Fruit fly (Drosophila melanogaster) whole organism, pupa: ENCODE results near the gene aly.

Experiments used
- CG10348 ChIP-seq: fragments of 200-800 bp; sonication (Bioruptor generic); IDR thresholded peaks from 2 replicates; pipeline ENCODE4 v1.3.6; 2022; ENCODE audit warnings: missing biosample characterization, missing genetic modification characterization
- CG4496 ChIP-seq: fragments of 200-800 bp; sonication (Bioruptor generic); IDR thresholded peaks from 3 replicates; pipeline ENCODE4 v1.3.6; 2022; ENCODE audit warnings: missing biosample characterization, missing genetic modification characterization
- EcR ChIP-seq: fragments of 200-800 bp; sonication (Bioruptor generic); optimal IDR thresholded peaks from 3 replicates; lab custom pipeline; 2019; ENCODE audit warnings: missing biosample characterization, missing genetic modification characterization, mild to moderate bottlenecking, moderate library complexity, missing genetic modification reagents
- Snoo ChIP-seq: fragments of 200-800 bp; sonication (Bioruptor generic); optimal IDR thresholded peaks from 3 replicates; lab custom pipeline; 2017; ENCODE audit warnings: missing biosample characterization, mild to moderate bottlenecking, missing genetic modification characterization, inconsistent platforms
- rn ChIP-seq: fragments of 200-800 bp; sonication (Bioruptor generic); IDR thresholded peaks from 2 replicates; pipeline ENCODE4 v1.3.6; 2022; ENCODE audit warnings: missing biosample characterization, missing genetic modification characterization

DNA sequence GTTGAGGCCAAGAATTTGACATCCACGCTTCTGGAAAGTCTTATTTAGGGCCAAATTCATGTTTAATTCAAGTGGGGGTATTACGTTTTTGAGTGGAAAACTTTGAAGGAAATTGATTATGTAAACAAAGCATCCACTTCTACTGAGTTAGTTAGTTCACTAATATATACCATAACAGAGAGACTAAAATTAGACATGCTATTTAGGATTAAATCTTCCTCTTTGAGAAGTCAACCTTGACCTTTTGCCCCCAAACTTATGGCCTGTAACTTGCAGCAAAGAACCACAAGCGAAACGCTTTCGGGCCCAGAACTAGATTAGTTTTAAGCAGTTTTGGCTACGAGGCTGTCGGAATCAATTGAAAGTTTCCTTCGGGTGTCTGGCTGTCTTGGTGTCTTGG is 9.2 kb downstream of the aly start, which contains the start of gene CG32487:
- no peak for TF ChIP-seq CG4496 (GFP tag; lab: Robert Waterston, UW)
- no peak for TF ChIP-seq CG10348
- no peak for TF ChIP-seq Snoo
- TF ChIP-seq EcR (GFP tag; lab: Kevin White, UChicago), result no peak
- no peak for TF ChIP-seq rn (GFP tag; lab: Robert Waterston, UW)
